Worm (Caenorhabditis elegans) whole organism, mixed stage, embryonic: ENCODE results near the gene npp-3.

Experiments used
- M03D4.4 ChIP-seq: sonication (generic microtip); optimal IDR thresholded peaks from 2 replicates; lab custom pipeline; 2017; ENCODE audit warnings: mild to moderate bottlenecking, missing genetic modification characterization, missing compliant biosample characterization
- bed-3 ChIP-seq: fragments of 200-800 bp; sonication (Bioruptor generic); optimal IDR thresholded peaks from 3 replicates; lab custom pipeline; 2018; ENCODE audit warnings: mild to moderate bottlenecking, missing genetic modification characterization, moderate library complexity, missing compliant biosample characterization
- blmp-1 ChIP-seq: fragments of 150-350 bp; optimal IDR thresholded peaks from 2 replicates; lab custom pipeline; 2014; ENCODE audit warnings: missing biosample characterization, missing genetic modification characterization
- ceh-39 ChIP-seq: fragments of 150-350 bp; optimal IDR thresholded peaks from 2 replicates; lab custom pipeline; 2014; ENCODE audit warnings: missing biosample characterization, missing genetic modification characterization
- ceh-43 ChIP-seq: fragments of 200-800 bp; sonication (Bioruptor generic); optimal IDR thresholded peaks from 2 replicates; lab custom pipeline; 2018; ENCODE audit warnings: mild to moderate bottlenecking, missing genetic modification characterization, moderate library complexity, missing compliant biosample characterization
- ceh-83 ChIP-seq: fragments of 200-800 bp; sonication (Bioruptor generic); optimal IDR thresholded peaks from 2 replicates; lab custom pipeline; 2018; ENCODE audit warnings: mild to moderate bottlenecking, missing genetic modification characterization, missing compliant biosample characterization
- ces-1 ChIP-seq: fragments of 150-350 bp; optimal IDR thresholded peaks from 2 replicates; lab custom pipeline; 2014; ENCODE audit warnings: missing biosample characterization, missing genetic modification reagents, missing genetic modification characterization
- cnd-1 ChIP-seq: fragments of 200-800 bp; sonication (Bioruptor generic); optimal IDR thresholded peaks from 2 replicates; lab custom pipeline; 2018; ENCODE audit warnings: mild to moderate bottlenecking, missing genetic modification characterization, missing compliant biosample characterization
- drap-1 ChIP-seq: fragments of 200-800 bp; sonication (Bioruptor generic); optimal IDR thresholded peaks from 3 replicates; lab custom pipeline; 2018; ENCODE audit warnings: mild to moderate bottlenecking, missing genetic modification characterization, missing compliant biosample characterization
- elt-3 ChIP-seq: fragments of 150-350 bp; optimal IDR thresholded peaks from 2 replicates; lab custom pipeline; 2014; ENCODE audit warnings: missing biosample characterization, missing genetic modification characterization
- ham-2 ChIP-seq: fragments of 200-800 bp; sonication (Bioruptor generic); optimal IDR thresholded peaks from 2 replicates; lab custom pipeline; 2018; ENCODE audit warnings: mild to moderate bottlenecking, missing genetic modification characterization, missing compliant biosample characterization
- hlh-1 ChIP-seq: fragments of 150-350 bp; optimal IDR thresholded peaks from 2 replicates; lab custom pipeline; 2014; ENCODE audit warnings: missing biosample characterization, missing genetic modification reagents, missing genetic modification characterization
- lin-13 ChIP-seq: fragments of 150-350 bp; optimal IDR thresholded peaks from 2 replicates; lab custom pipeline; 2014; ENCODE audit warnings: missing biosample characterization, missing genetic modification characterization
- lin-32 ChIP-seq: fragments of 200-800 bp; sonication (Bioruptor generic); optimal IDR thresholded peaks from 2 replicates; lab custom pipeline; 2018; ENCODE audit warnings: mild to moderate bottlenecking, missing genetic modification characterization, missing compliant biosample characterization
- mab-5 ChIP-seq: fragments of 150-350 bp; optimal IDR thresholded peaks from 2 replicates; lab custom pipeline; 2014; ENCODE audit warnings: missing biosample characterization, missing genetic modification characterization
- mep-1 ChIP-seq: fragments of 150-350 bp; optimal IDR thresholded peaks from 2 replicates; lab custom pipeline; 2017; ENCODE audit warnings: missing biosample characterization, missing genetic modification reagents, missing genetic modification characterization, inconsistent platforms
- mls-2 ChIP-seq: sonication (generic microtip); optimal IDR thresholded peaks from 2 replicates; lab custom pipeline; 2016; ENCODE audit warnings: mild to moderate bottlenecking, missing genetic modification characterization, moderate library complexity, missing compliant biosample characterization
- nhr-2 ChIP-seq: fragments of 150-350 bp; optimal IDR thresholded peaks from 2 replicates; lab custom pipeline; 2014; ENCODE audit warnings: missing biosample characterization, missing genetic modification characterization
- nhr-237 ChIP-seq: fragments of 150-350 bp; optimal IDR thresholded peaks from 2 replicates; lab custom pipeline; 2014; ENCODE audit warnings: missing biosample characterization, missing genetic modification characterization
- nhr-28 ChIP-seq: fragments of 150-350 bp; optimal IDR thresholded peaks from 2 replicates; lab custom pipeline; 2014; ENCODE audit warnings: missing biosample characterization, missing genetic modification characterization
- nhr-76 ChIP-seq: sonication (generic microtip); optimal IDR thresholded peaks from 2 replicates; lab custom pipeline; 2017; ENCODE audit warnings: missing biosample characterization, missing genetic modification characterization
- pha-4 ChIP-seq: fragments of 150-350 bp; optimal IDR thresholded peaks from 2 replicates; lab custom pipeline; 2018; ENCODE audit warnings: missing biosample characterization, missing genetic modification reagents, missing genetic modification characterization
- sem-2 ChIP-seq: fragments of 200-800 bp; sonication (Bioruptor generic); optimal IDR thresholded peaks from 2 replicates; lab custom pipeline; 2018; ENCODE audit warnings: mild to moderate bottlenecking, missing genetic modification characterization, missing compliant biosample characterization
- snpc-4 ChIP-seq: fragments of 150-350 bp; optimal IDR thresholded peaks from 2 replicates; lab custom pipeline; 2014; ENCODE audit warnings: missing biosample characterization, missing genetic modification characterization
- sptf-1 ChIP-seq: sonication (generic microtip); optimal IDR thresholded peaks from 2 replicates; lab custom pipeline; 2017; ENCODE audit warnings: mild to moderate bottlenecking, missing genetic modification characterization, moderate library complexity, missing compliant biosample characterization
- tbx-8 ChIP-seq: fragments of 200-800 bp; sonication (Bioruptor generic); optimal IDR thresholded peaks from 2 replicates; lab custom pipeline; 2018; ENCODE audit warnings: mild to moderate bottlenecking, missing genetic modification characterization, moderate library complexity, missing compliant biosample characterization
- unc-120 ChIP-seq: sonication (generic microtip); optimal IDR thresholded peaks from 2 replicates; lab custom pipeline; 2017; ENCODE audit warnings: missing genetic modification characterization, missing compliant biosample characterization; ENCODE audit not compliant: poor library complexity, severe bottlenecking
- unc-39 ChIP-seq: fragments of 150-350 bp; optimal IDR thresholded peaks from 2 replicates; lab custom pipeline; 2014; ENCODE audit warnings: missing biosample characterization, missing genetic modification characterization
- unc-62 ChIP-seq: fragments of 150-350 bp; optimal IDR thresholded peaks from 2 replicates; lab custom pipeline; 2014; ENCODE audit warnings: missing biosample characterization, missing genetic modification reagents, missing genetic modification characterization
- zip-8 ChIP-seq: fragments of 150-350 bp; optimal IDR thresholded peaks from 2 replicates; lab custom pipeline; 2014; ENCODE audit warnings: missing biosample characterization, missing genetic modification characterization
- ztf-11 ChIP-seq: fragments of 150-350 bp; optimal IDR thresholded peaks from 2 replicates; lab custom pipeline; 2014; ENCODE audit warnings: missing biosample characterization, missing genetic modification characterization

Gene npp-3

DNA sequence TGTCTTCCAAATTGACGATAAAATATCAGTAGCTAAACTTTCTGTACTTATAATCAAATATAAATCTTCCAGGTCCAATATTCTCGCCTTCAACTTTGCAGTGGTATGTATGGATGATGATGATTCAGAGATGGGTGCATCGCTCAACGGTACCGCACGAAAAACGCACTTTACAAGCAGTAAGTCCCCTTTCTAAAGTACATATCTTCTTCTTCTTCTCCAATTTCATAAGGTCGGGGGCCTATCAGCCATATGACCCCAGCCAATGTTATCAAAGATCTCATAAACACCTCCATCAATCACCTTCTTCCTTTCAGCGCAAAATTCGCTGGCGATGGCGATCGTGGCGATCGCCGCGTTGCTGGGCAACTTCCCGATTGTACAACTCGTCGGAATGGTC, 31.1 kb downstream of the npp-3 start:
- no peak for TF ChIP-seq ceh-83 (GFP tag; lab: Kevin White, UChicago)
- TF ChIP-seq hlh-1 (tag; lab: Kevin White, UChicago): no peak
- no peak for TF ChIP-seq unc-39
- TF ChIP-seq ztf-11 (tag; lab: Kevin White, UChicago): no peak
- TF ChIP-seq pha-4: no peak
- no peak for TF ChIP-seq drap-1 (GFP tag; lab: Kevin White, UChicago)
- TF ChIP-seq unc-62 (GFP tag; lab: Kevin White, UChicago): no peak
- TF ChIP-seq blmp-1: no peak
- TF ChIP-seq unc-120 (tag; lab: Kevin White, UChicago): no peak
- no peak for TF ChIP-seq ces-1 (GFP tag; lab: Kevin White, UChicago)
- no peak for TF ChIP-seq mab-5 (tag; lab: Kevin White, UChicago)
- no peak for TF ChIP-seq sptf-1 (tag; lab: Kevin White, UChicago)
- no peak for TF ChIP-seq mep-1 (tag; lab: Kevin White, UChicago)
- TF ChIP-seq, all 35 proteins: peak for 0

DNA sequence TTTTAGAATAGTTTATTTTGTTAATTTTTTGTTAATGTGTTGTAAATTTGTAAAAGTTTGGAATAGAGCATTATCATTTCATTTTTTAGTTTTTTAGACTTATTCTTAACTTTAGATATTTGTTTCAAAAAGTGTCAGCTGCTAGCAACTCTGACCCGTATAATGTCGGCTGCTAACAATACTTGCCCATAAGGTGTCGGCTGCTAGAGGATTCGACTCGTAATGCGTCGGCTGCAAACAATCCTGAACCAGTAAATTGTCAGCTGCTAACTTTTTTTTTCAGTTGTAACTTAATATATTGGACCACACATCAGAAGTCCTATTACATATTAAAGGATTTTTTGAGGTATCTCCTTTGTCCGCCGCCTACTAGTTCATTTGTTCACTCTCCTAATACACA, 31.8 kb downstream of the npp-3 start:
- TF ChIP-seq blmp-1 (no peak), nhr-237 (no peak), unc-39 (no peak), ham-2 (GFP tag; lab: Kevin White, UChicago) (no peak), mab-5 (tag; lab: Kevin White, UChicago) (no peak), ces-1 (GFP tag; lab: Kevin White, UChicago) (no peak), sem-2 (GFP tag; lab: Kevin White, UChicago) (no peak), mep-1 (tag; lab: Kevin White, UChicago) (no peak), sptf-1 (tag; lab: Kevin White, UChicago) (no peak), snpc-4 (tag; lab: Kevin White, UChicago) (no peak), unc-120 (tag; lab: Kevin White, UChicago) (no peak), cnd-1 (tag; lab: Kevin White, UChicago) (no peak), tbx-8 (no peak), lin-32 (GFP tag; lab: Kevin White, UChicago) (no peak)

DNA sequence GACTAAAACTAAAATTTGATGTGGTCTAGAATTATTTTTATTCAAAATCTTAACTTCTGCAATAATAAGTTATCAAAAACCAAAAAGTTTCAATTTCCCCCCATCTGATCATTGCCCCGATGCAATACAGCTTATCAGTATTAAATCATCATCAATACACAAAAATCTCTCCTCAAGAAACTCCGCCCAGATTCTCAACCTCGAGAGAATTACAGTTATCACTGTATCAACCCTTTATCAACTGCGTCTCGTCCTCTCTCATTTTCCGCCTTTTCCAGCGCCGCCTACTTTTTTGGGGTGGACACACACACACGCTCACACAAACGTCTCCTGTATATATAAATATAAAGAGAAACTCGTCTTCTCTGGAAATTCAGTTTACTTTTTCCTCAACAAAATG, 32.3 kb downstream of the npp-3 start, which contains the start of gene T27D12.1:
Gene T27D12.1, plus strand, starts transcription at position 301 of the 400 bp plus-strand sequence.
- TF ChIP-seq zip-8 (tag; lab: Kevin White, UChicago) (no peak), ztf-11 (tag; lab: Kevin White, UChicago) (no peak), nhr-2 (tag; lab: Kevin White, UChicago) (no peak), lin-13 (no peak), blmp-1 (no peak), M03D4.4 (tag; lab: Kevin White, UChicago) (no peak), sem-2 (GFP tag; lab: Kevin White, UChicago) (no peak), ceh-39 (tag; lab: Kevin White, UChicago) (no peak), ceh-43 (GFP tag; lab: Kevin White, UChicago) (no peak), elt-3 (tag; lab: Kevin White, UChicago) (no peak)

DNA sequence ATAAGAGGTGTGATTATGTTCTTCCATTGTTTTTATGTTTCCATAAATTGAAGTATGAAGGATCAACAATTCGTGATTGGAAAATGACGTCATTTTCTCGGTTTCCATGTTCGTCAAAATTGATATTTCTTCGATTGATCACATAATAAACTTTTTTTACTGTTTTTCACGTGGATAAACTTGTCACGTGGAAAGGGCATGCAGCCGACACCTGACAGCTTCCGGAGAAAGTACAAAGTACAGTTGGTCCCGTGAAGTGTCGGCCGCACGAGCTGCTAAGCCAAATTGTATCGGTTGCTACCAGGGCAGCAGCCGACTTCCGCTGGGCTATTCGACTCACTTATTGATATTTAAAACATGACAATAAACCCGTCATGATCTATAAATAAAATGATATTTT, 32.9 kb downstream of the npp-3 start:
- peak; percentile 49 for TF ChIP-seq ham-2 (GFP tag; lab: Kevin White, UChicago)
- no peak for TF ChIP-seq mls-2 (tag; lab: Kevin White, UChicago)
- TF ChIP-seq lin-32 (GFP tag; lab: Kevin White, UChicago): no peak
- no peak for TF ChIP-seq blmp-1
- TF ChIP-seq ces-1 (GFP tag; lab: Kevin White, UChicago): no peak
- no peak for TF ChIP-seq nhr-76
- no peak for TF ChIP-seq unc-39
- no peak for TF ChIP-seq bed-3 (GFP tag; lab: Kevin White, UChicago)
- TF ChIP-seq M03D4.4 (tag; lab: Kevin White, UChicago): no peak

DNA sequence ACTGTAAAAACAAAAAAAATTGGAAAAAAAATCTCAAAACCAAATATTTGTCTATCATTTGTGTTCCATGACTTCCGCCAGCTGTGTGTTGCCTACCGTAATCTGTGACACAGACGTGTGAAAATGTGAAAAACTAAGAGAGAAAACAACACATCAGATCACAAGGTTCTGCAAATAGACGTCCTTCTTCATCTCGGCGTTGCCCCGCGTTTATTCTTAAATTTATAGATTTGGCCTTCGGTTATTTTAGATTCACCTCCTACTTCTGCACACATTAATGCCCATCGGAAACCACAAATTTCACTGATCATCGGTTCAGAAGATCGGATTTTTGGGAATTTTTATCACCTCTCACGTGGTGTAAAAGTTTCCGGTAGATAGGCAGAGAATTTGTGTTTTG, 35.5 kb downstream of the npp-3 start:
- TF ChIP-seq cnd-1 (tag; lab: Kevin White, UChicago) (no peak), nhr-28 (tag; lab: Kevin White, UChicago) (no peak), zip-8 (tag; lab: Kevin White, UChicago) (no peak)
